Worm (Caenorhabditis elegans): Measurements from ENCODE around the gene C16D9.4.

C16D9.4 gene

ce11 chrV:8247311-8248105, 4.8 kb upstream of the C16D9.4 start (continued):
- no peak for TF ChIP-seq F52B5.7 (tag; optimal IDR thresholded peaks at IDR 0.05)
- no peak for TF ChIP-seq nhr-179 (tag; optimal IDR thresholded peaks at IDR 0.05)
- peak; percentile 39 for TF ChIP-seq madf-10 (tag; optimal IDR thresholded peaks at IDR 0.05)
- TF ChIP-seq snpc-1.1 (tag; optimal IDR thresholded peaks at IDR 0.05; ENCODE audit: insufficient read depth): peak; percentile 99
- peak; percentile 16 for TF ChIP-seq nhr-80 (tag; optimal IDR thresholded peaks at IDR 0.05)
- TF ChIP-seq hrde-1 (tag; optimal IDR thresholded peaks at IDR 0.05; ENCODE audit: borderline replicate concordance): peak; percentile 90
- no peak for TF ChIP-seq nhr-120 (GFP tag; IDR thresholded peaks at IDR 0.05)
- peak; percentile 60; the same call in 1 of the 2 replicates for TF ChIP-seq ceh-100 (GFP tag; IDR thresholded peaks at IDR 0.05)
- TF ChIP-seq hmg-20 (GFP tag; IDR thresholded peaks at IDR 0.05): peak; percentile 83
- no peak for TF ChIP-seq cebp-1 (GFP tag; IDR thresholded peaks at IDR 0.05)
- TF ChIP-seq cebp-1 (tag; optimal IDR thresholded peaks at IDR 0.05): peak; percentile 25
- 0 out of 2 replicates have a peak, but pooled peaks have one; percentile 31 for TF ChIP-seq nfya-2 (GFP tag; IDR thresholded peaks at IDR 0.05)
- TF ChIP-seq dpff-1 (tag; optimal IDR thresholded peaks at IDR 0.05): no peak
- no peak for TF ChIP-seq lag-1 (GFP tag; IDR thresholded peaks at IDR 0.05)
- no peak for TF ChIP-seq Y67H2A.10 (GFP tag; conservative IDR thresholded peaks at IDR 0.05)
- no peak for TF ChIP-seq nhr-27 (tag; optimal IDR thresholded peaks at IDR 0.05)
- no peak for TF ChIP-seq hlh-12 (tag; optimal IDR thresholded peaks at IDR 0.05)
- TF ChIP-seq egl-44 (GFP tag; IDR thresholded peaks at IDR 0.05): 0 out of 2 replicates have a peak, but pooled peaks have one; percentile 34
- no peak for TF ChIP-seq ets-4 (GFP tag; optimal IDR thresholded peaks at IDR 0.05)
- TF ChIP-seq lir-1 (GFP tag; conservative IDR thresholded peaks at IDR 0.05): 0 out of 2 replicates have a peak, but pooled peaks have one; percentile 14
- TF ChIP-seq Y95B8A.8 (GFP tag; IDR thresholded peaks at IDR 0.05): peak; percentile 75; the same call in 1 of the 2 replicates
- peak; percentile 46 for TF ChIP-seq B0035.1 (tag; optimal IDR thresholded peaks at IDR 0.05)
- no peak for TF ChIP-seq chd-7 (tag; optimal IDR thresholded peaks at IDR 0.05)
- TF ChIP-seq F57C9.4 (tag; optimal IDR thresholded peaks at IDR 0.05): no peak
- peak; percentile 61 for TF ChIP-seq ztf-18 (tag; optimal IDR thresholded peaks at IDR 0.05)
- 0 out of 2 replicates have a peak, but pooled peaks have one; percentile 31 for TF ChIP-seq attf-3 (GFP tag; conservative IDR thresholded peaks at IDR 0.05)
- TF ChIP-seq tbp1 (GFP tag; optimal IDR thresholded peaks at IDR 0.05): peak; percentile 88
- TF ChIP-seq attf-6 (GFP tag; IDR thresholded peaks at IDR 0.05): peak; percentile 94
- no peak for TF ChIP-seq ztf-6 (GFP tag; IDR thresholded peaks at IDR 0.05)
- no peak for TF ChIP-seq K12H6.12 (tag; optimal IDR thresholded peaks at IDR 0.05)
- peak; percentile 64; the same call in 1 of the 2 replicates for TF ChIP-seq nfyb-1 (GFP tag; IDR thresholded peaks at IDR 0.05)
- no peak for TF ChIP-seq B0019.2 (GFP tag; conservative IDR thresholded peaks at IDR 0.05)
- no peak for TF ChIP-seq akir-1 (GFP tag; optimal IDR thresholded peaks at IDR 0.05)
- no peak for TF ChIP-seq fkh-3 (tag; optimal IDR thresholded peaks at IDR 0.05)
- TF ChIP-seq dox-1 (GFP tag; IDR thresholded peaks at IDR 0.05): peak; percentile 84; the same call in 1 of the 2 replicates
- TF ChIP-seq Y53G8AR.9 (GFP tag; conservative IDR thresholded peaks at IDR 0.05): peak; percentile 82
- TF ChIP-seq Y56A3A.18 (GFP tag; IDR thresholded peaks at IDR 0.05): peak; percentile 77
- TF ChIP-seq sdz-38 (tag; optimal IDR thresholded peaks at IDR 0.05): no peak
- TF ChIP-seq C17E4.6 (GFP tag; IDR thresholded peaks at IDR 0.05): peak; percentile 70
- TF ChIP-seq ccch-3 (GFP tag; optimal IDR thresholded peaks at IDR 0.05): no peak
- peak; percentile 29 for TF ChIP-seq mes-4 (tag; optimal IDR thresholded peaks at IDR 0.05)
- TF ChIP-seq hmg-1.2 (GFP tag; IDR thresholded peaks at IDR 0.05): peak; percentile 90
